Worm (Caenorhabditis elegans) whole organism, young adult: Measurements from ENCODE around the gene npp-15.

ENCODE experiments used
- C17E4.6 ChIP-seq: fragments of 200-800 bp; sonication (Bioruptor generic); IDR thresholded peaks from 2 replicates; pipeline ENCODE4 v1.3.6; 2022; ENCODE audit warnings: missing genetic modification reagents, missing genetic modification characterization, missing compliant biosample characterization
- athp-1 ChIP-seq: sonication (generic microtip); optimal IDR thresholded peaks from 2 replicates; lab custom pipeline; 2017; ENCODE audit warnings: mild to moderate bottlenecking, missing genetic modification characterization, missing compliant biosample characterization
- ceh-27 ChIP-seq: fragments of 200-800 bp; sonication (Bioruptor generic); optimal IDR thresholded peaks from 2 replicates; lab custom pipeline; 2018; ENCODE audit warnings: mild to moderate bottlenecking, missing genetic modification characterization, moderate library complexity, missing compliant biosample characterization
- lsl-1 ChIP-seq: fragments of 200-800 bp; sonication (Bioruptor generic); optimal IDR thresholded peaks from 2 replicates; lab custom pipeline; 2018; ENCODE audit warnings: mild to moderate bottlenecking, missing genetic modification characterization, moderate library complexity, missing compliant biosample characterization
- tbp1 ChIP-seq: fragments of 200-800 bp; sonication (Bioruptor generic); optimal IDR thresholded peaks from 2 replicates; lab custom pipeline; 2018; ENCODE audit warnings: mild to moderate bottlenecking, missing genetic modification characterization, missing compliant biosample characterization
- tlf-1 ChIP-seq: fragments of 200-800 bp; sonication (Bioruptor generic); optimal IDR thresholded peaks from 2 replicates; lab custom pipeline; 2018; ENCODE audit warnings: mild to moderate bottlenecking, missing genetic modification characterization, missing compliant biosample characterization
- unc-130 ChIP-seq: sonication (generic microtip); optimal IDR thresholded peaks from 2 replicates; lab custom pipeline; 2016; ENCODE audit warnings: missing genetic modification reagents, missing genetic modification characterization, missing compliant biosample characterization
- unc-62 ChIP-seq: fragments of 150-350 bp; optimal IDR thresholded peaks from 2 replicates; lab custom pipeline; 2014; ENCODE audit warnings: missing biosample characterization, missing genetic modification reagents, missing genetic modification characterization

- TF ChIP-seq tlf-1 (GFP tag; lab: Kevin White, UChicago) (no peak), athp-1 (tag; lab: Kevin White, UChicago) (no peak), tbp1 (GFP tag; lab: Kevin White, UChicago) (no peak), unc-130 (no peak), unc-62 (GFP tag; lab: Kevin White, UChicago) (no peak), ceh-27 (GFP tag; lab: Kevin White, UChicago) (no peak), lsl-1 (GFP tag; lab: Kevin White, UChicago) (peak; percentile 70), C17E4.6 (GFP tag; lab: Robert Waterston, UW) (no peak)
Observed at ce11 chrIII:7977777-7978176, 48.9 kb downstream of the npp-15 start, which contains the start of gene C06G4.4.
